Fruit fly (Drosophila melanogaster) whole organism, embryonic: ENCODE data around the gene CG16826.

Experiments
- CG7839 ChIP-seq: fragments of 200-800 bp; sonication (Bioruptor generic); optimal IDR thresholded peaks from 3 replicates; lab custom pipeline; 2018; ENCODE audit warnings: missing biosample characterization, mild to moderate bottlenecking, missing genetic modification characterization, moderate library complexity
- CG7928 ChIP-seq: fragments of 200-800 bp; sonication (Bioruptor generic); optimal IDR thresholded peaks from 2 replicates; lab custom pipeline; 2017; ENCODE audit warnings: missing biosample characterization, mild to moderate bottlenecking, missing genetic modification characterization
- ERR ChIP-seq: fragments of 200-800 bp; sonication (Bioruptor generic); optimal IDR thresholded peaks from 2 replicates; lab custom pipeline; 2016; ENCODE audit warnings: missing biosample characterization, missing genetic modification characterization
- Lpt ChIP-seq: fragments of >200 bp; optimal IDR thresholded peaks from 2 replicates; lab custom pipeline; 2018; ENCODE audit warnings: missing biosample characterization, missing genetic modification characterization
- Trl ChIP-seq, 3 experiments: fragments of >200 bp in 2 of 3; fragments of 200-800 bp in 1 of 3; sonication (Bioruptor generic) in 1 of 3; optimal IDR thresholded peaks; 2 replicates in 1 of 3; 3 replicates in 2 of 3; lab custom pipeline; 2016 to 2017; ENCODE audit warnings: missing biosample characterization in 1 of 3, missing genetic modification characterization in 1 of 3
- kah ChIP-seq: fragments of 200-800 bp; sonication (Bioruptor generic); optimal IDR thresholded peaks from 2 replicates; lab custom pipeline; 2018; ENCODE audit warnings: missing biosample characterization, mild to moderate bottlenecking, missing genetic modification characterization
- odd ChIP-seq: fragments of 200-800 bp; sonication (Bioruptor generic); optimal IDR thresholded peaks from 2 replicates; lab custom pipeline; 2017; ENCODE audit warnings: missing biosample characterization, mild to moderate bottlenecking, missing genetic modification characterization
- org-1 ChIP-seq: fragments of 200-800 bp; sonication (Bioruptor generic); optimal IDR thresholded peaks from 2 replicates; lab custom pipeline; 2017; ENCODE audit warnings: missing biosample characterization, missing genetic modification characterization
- sd ChIP-seq: fragments of 200-800 bp; sonication (Bioruptor generic); optimal IDR thresholded peaks from 3 replicates; lab custom pipeline; 2018; ENCODE audit warnings: missing biosample characterization, mild to moderate bottlenecking, missing genetic modification characterization, moderate library complexity
- slp2 ChIP-seq: fragments of 200-800 bp; sonication (Bioruptor generic); optimal IDR thresholded peaks from 2 replicates; lab custom pipeline; 2016; ENCODE audit warnings: missing biosample characterization, missing genetic modification characterization
- unpg ChIP-seq: fragments of 200-800 bp; sonication (Bioruptor generic); optimal IDR thresholded peaks from 3 replicates; lab custom pipeline; 2018; ENCODE audit warnings: missing biosample characterization, mild to moderate bottlenecking, missing genetic modification characterization, moderate library complexity

DNA sequence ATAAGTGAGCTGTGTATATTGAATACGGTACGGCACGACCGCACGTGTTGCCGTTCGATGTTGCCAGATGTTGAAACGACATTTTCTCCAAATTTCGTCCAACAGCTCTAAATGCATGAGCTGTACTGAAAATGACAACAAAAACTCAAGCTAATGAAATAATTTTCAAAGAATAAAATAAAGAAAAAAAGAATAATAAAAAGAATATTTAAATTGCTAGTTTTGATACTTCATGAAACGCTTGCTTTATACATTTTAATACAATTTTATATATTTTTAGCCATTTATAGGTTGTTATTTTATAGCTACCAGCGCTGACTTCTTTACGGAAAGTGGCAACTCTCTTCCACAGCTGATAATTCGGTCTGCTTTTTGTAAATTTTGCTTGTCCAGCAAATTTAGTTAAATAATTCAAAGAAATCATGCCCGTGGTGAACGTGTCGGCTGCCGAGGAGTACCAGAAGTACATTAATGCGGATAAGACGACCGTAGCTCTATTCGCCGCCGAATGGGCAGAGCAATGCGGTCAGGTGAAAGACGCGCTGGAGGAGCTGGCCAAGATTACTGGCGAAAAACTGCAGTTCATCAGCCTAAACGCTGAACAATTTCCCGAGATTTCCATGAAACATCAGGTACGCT, 18.7 kb downstream of the CG16826 start, which contains the start of the genes Nnp-1 and Grx3:
- TF ChIP-seq unpg: no peak
- no peak for TF ChIP-seq org-1
- no peak for TF ChIP-seq odd (GFP tag; lab: Kevin White, UChicago)
- TF ChIP-seq ERR (GFP tag; lab: Kevin White, UChicago): no peak
- TF ChIP-seq slp2 (GFP tag; lab: Kevin White, UChicago): no peak
- TF ChIP-seq sd: no peak
- TF ChIP-seq kah: no peak
- TF ChIP-seq Trl (optimal IDR thresholded peaks at IDR 0.05; lab: Kevin White, UChicago): no peak
- no peak for TF ChIP-seq Trl (GFP tag; optimal IDR thresholded peaks at IDR 0.05; lab: Kevin White, UChicago)
- TF ChIP-seq Lpt (GFP tag; lab: Kevin White, UChicago): no peak
- peak; percentile 44 for TF ChIP-seq CG7928 (GFP tag; lab: Kevin White, UChicago)
- no peak for TF ChIP-seq CG7839 (tag; lab: Kevin White, UChicago)
